Worm (Caenorhabditis elegans) whole organism, young adult: ENCODE results near the gene kbp-2.

Experiments
- B0019.2 ChIP-seq: fragments of 200-800 bp; sonication (Bioruptor generic); conservative IDR thresholded peaks from 2 replicates; pipeline ENCODE4 v1.3.6; 2022; ENCODE audit warnings: missing genetic modification reagents, missing genetic modification characterization, missing compliant biosample characterization
- B0261.1 ChIP-seq: sonication (generic microtip); optimal IDR thresholded peaks from 2 replicates; lab custom pipeline; 2016; ENCODE audit warnings: mild to moderate bottlenecking, missing genetic modification characterization, moderate library complexity, missing compliant biosample characterization
- F10E7.11 ChIP-seq: sonication (generic microtip); optimal IDR thresholded peaks from 2 replicates; lab custom pipeline; 2017; ENCODE audit warnings: mild to moderate bottlenecking, missing genetic modification characterization, moderate library complexity, missing compliant biosample characterization
- F33H1.4 ChIP-seq: fragments of 200-800 bp; sonication (Bioruptor generic); IDR thresholded peaks from 2 replicates; pipeline ENCODE4 v1.3.6; 2022; ENCODE audit warnings: missing genetic modification reagents, missing genetic modification characterization, missing compliant biosample characterization
- F49E8.2 ChIP-seq: sonication (generic microtip); optimal IDR thresholded peaks from 3 replicates; lab custom pipeline; 2017; ENCODE audit warnings: missing genetic modification characterization, mild to moderate bottlenecking, missing compliant biosample characterization, antibody characterized with exemption, moderate library complexity; ENCODE audit not compliant: insufficient read depth
- F52B5.7 ChIP-seq: sonication (generic microtip); optimal IDR thresholded peaks from 2 replicates; lab custom pipeline; 2016; ENCODE audit warnings: mild to moderate bottlenecking, missing genetic modification characterization, missing compliant biosample characterization
- Y53F4B.3 ChIP-seq: fragments of 200-800 bp; sonication (Bioruptor generic); IDR thresholded peaks from 2 replicates; pipeline ENCODE4 v1.3.6; 2022; ENCODE audit warnings: missing genetic modification reagents, missing genetic modification characterization, missing compliant biosample characterization
- Y53G8AR.9 ChIP-seq: fragments of 200-800 bp; sonication (Bioruptor generic); conservative IDR thresholded peaks from 2 replicates; pipeline ENCODE4 v1.3.6; 2022; ENCODE audit warnings: missing genetic modification reagents, missing genetic modification characterization, missing compliant biosample characterization
- Y67H2A.10 ChIP-seq: fragments of 200-800 bp; sonication (Bioruptor generic); conservative IDR thresholded peaks from 2 replicates; pipeline ENCODE4 v1.3.6; 2022; ENCODE audit warnings: missing genetic modification reagents, missing genetic modification characterization, missing compliant biosample characterization
- aptf-3 ChIP-seq: fragments of 200-800 bp; sonication (Bioruptor generic); IDR thresholded peaks from 2 replicates; pipeline ENCODE4 v1.3.6; 2022; ENCODE audit warnings: missing genetic modification characterization, missing compliant biosample characterization
- attf-3 ChIP-seq: fragments of 200-800 bp; sonication (Bioruptor generic); conservative IDR thresholded peaks from 2 replicates; pipeline ENCODE4 v1.3.6; 2022; ENCODE audit warnings: missing genetic modification reagents, missing genetic modification characterization, missing compliant biosample characterization
- attf-5 ChIP-seq: fragments of 200-800 bp; sonication (Bioruptor generic); optimal IDR thresholded peaks from 2 replicates; lab custom pipeline; 2018; ENCODE audit warnings: mild to moderate bottlenecking, missing genetic modification characterization, missing compliant biosample characterization
- attf-6 ChIP-seq: fragments of 200-800 bp; sonication (Bioruptor generic); IDR thresholded peaks from 2 replicates; pipeline ENCODE4 v1.3.6; 2022; ENCODE audit warnings: missing genetic modification reagents, missing genetic modification characterization, missing compliant biosample characterization
- bed-1 ChIP-seq: fragments of 200-800 bp; sonication (Bioruptor generic); IDR thresholded peaks from 2 replicates; pipeline ENCODE4 v1.3.6; 2022; ENCODE audit warnings: missing genetic modification reagents, missing genetic modification characterization, missing compliant biosample characterization
- cebp-2 ChIP-seq: fragments of 200-800 bp; sonication (Bioruptor generic); IDR thresholded peaks from 2 replicates; pipeline ENCODE4 v1.3.6; 2022; ENCODE audit warnings: missing genetic modification characterization, missing compliant biosample characterization
- ceh-40 ChIP-seq: fragments of 200-800 bp; sonication (Bioruptor generic); IDR thresholded peaks from 2 replicates; pipeline ENCODE4 v1.3.6; 2022; ENCODE audit warnings: missing genetic modification characterization, missing compliant biosample characterization
- chd-7 ChIP-seq: sonication (generic microtip); optimal IDR thresholded peaks from 2 replicates; lab custom pipeline; 2016; ENCODE audit warnings: mild to moderate bottlenecking, missing genetic modification characterization, moderate library complexity, missing compliant biosample characterization
- dpff-1 ChIP-seq: sonication (generic microtip); optimal IDR thresholded peaks from 2 replicates; lab custom pipeline; 2017; ENCODE audit warnings: mild to moderate bottlenecking, missing genetic modification characterization, missing compliant biosample characterization
- efl-1 ChIP-seq: fragments of 150-350 bp; optimal IDR thresholded peaks from 2 replicates; lab custom pipeline; 2014; ENCODE audit warnings: missing biosample characterization, missing genetic modification reagents, missing genetic modification characterization
- egl-18 ChIP-seq: fragments of 200-800 bp; sonication (Bioruptor generic); IDR thresholded peaks from 2 replicates; pipeline ENCODE4 v1.3.6; 2022; ENCODE audit warnings: missing genetic modification reagents, missing genetic modification characterization, missing compliant biosample characterization
- egl-44 ChIP-seq: fragments of 200-800 bp; sonication (Bioruptor generic); IDR thresholded peaks from 2 replicates; pipeline ENCODE4 v1.3.6; 2022; ENCODE audit warnings: missing genetic modification reagents, missing genetic modification characterization, missing compliant biosample characterization
- fkh-3 ChIP-seq: sonication (generic microtip); optimal IDR thresholded peaks from 2 replicates; lab custom pipeline; 2016; ENCODE audit warnings: mild to moderate bottlenecking, missing genetic modification characterization, missing compliant biosample characterization
- hsf-1 ChIP-seq: fragments of 200-800 bp; sonication (Bioruptor generic); IDR thresholded peaks from 2 replicates; pipeline ENCODE4 v1.3.6; 2022; ENCODE audit warnings: missing genetic modification reagents, missing genetic modification characterization, missing compliant biosample characterization
- let-526 ChIP-seq: fragments of 200-800 bp; sonication (Bioruptor generic); IDR thresholded peaks from 2 replicates; pipeline ENCODE4 v1.3.6; 2022; ENCODE audit warnings: missing genetic modification reagents, missing genetic modification characterization, missing compliant biosample characterization
- let-607 ChIP-seq, 2 experiments: fragments of 200-800 bp in 1 of 2; sonication (Bioruptor generic) in 1 of 2; sonication (generic microtip) in 1 of 2; optimal IDR thresholded peaks; 2 replicates each; lab custom pipeline; 2016 to 2018; ENCODE audit warnings: mild to moderate bottlenecking in 2 of 2, missing compliant biosample characterization in 2 of 2, missing genetic modification characterization in 2 of 2, moderate library complexity in 2 of 2, missing genotype in 1 of 2
- lin-26 ChIP-seq: fragments of 200-800 bp; sonication (Bioruptor generic); IDR thresholded peaks from 2 replicates; pipeline ENCODE4 v1.3.6; 2022; ENCODE audit warnings: missing genetic modification reagents, missing genetic modification characterization, missing compliant biosample characterization
- lin-54 ChIP-seq: fragments of 200-800 bp; sonication (Bioruptor generic); optimal IDR thresholded peaks from 2 replicates; lab custom pipeline; 2018; ENCODE audit warnings: mild to moderate bottlenecking, missing genetic modification characterization, missing compliant biosample characterization
- lir-1 ChIP-seq: fragments of 200-800 bp; sonication (Bioruptor generic); conservative IDR thresholded peaks from 2 replicates; pipeline ENCODE4 v1.3.6; 2022; ENCODE audit warnings: missing genetic modification reagents, missing genetic modification characterization, missing compliant biosample characterization
- lsl-1 ChIP-seq: fragments of 200-800 bp; sonication (Bioruptor generic); optimal IDR thresholded peaks from 2 replicates; lab custom pipeline; 2018; ENCODE audit warnings: mild to moderate bottlenecking, missing genetic modification characterization, moderate library complexity, missing compliant biosample characterization
- madf-10 ChIP-seq: sonication (generic microtip); optimal IDR thresholded peaks from 2 replicates; lab custom pipeline; 2016; ENCODE audit warnings: mild to moderate bottlenecking, missing genetic modification characterization, missing compliant biosample characterization
- mcd-1 ChIP-seq: fragments of 200-800 bp; sonication (Bioruptor generic); IDR thresholded peaks from 2 replicates; pipeline ENCODE4 v1.3.6; 2022; ENCODE audit warnings: missing genetic modification reagents, missing genetic modification characterization, missing compliant biosample characterization
- mxl-1 ChIP-seq: sonication (generic microtip); optimal IDR thresholded peaks from 2 replicates; lab custom pipeline; 2016; ENCODE audit warnings: missing genetic modification characterization, missing compliant biosample characterization
- nfyb-1 ChIP-seq: fragments of 200-800 bp; sonication (Bioruptor generic); IDR thresholded peaks from 2 replicates; pipeline ENCODE4 v1.3.6; 2022; ENCODE audit warnings: missing genetic modification reagents, missing genetic modification characterization, missing compliant biosample characterization
- nhr-80 ChIP-seq: sonication (generic microtip); optimal IDR thresholded peaks from 2 replicates; lab custom pipeline; 2016; ENCODE audit warnings: missing genetic modification characterization, missing compliant biosample characterization
- rec-8 ChIP-seq, 2 experiments: sonication (generic microtip); optimal IDR thresholded peaks; 2 replicates each; lab custom pipeline; 2016; ENCODE audit warnings: mild to moderate bottlenecking in 2 of 2, missing genetic modification characterization in 2 of 2, missing genetic modification reagents in 2 of 2, missing genotype in 2 of 2, missing biosample characterization in 1 of 2, missing compliant biosample characterization in 1 of 2, moderate library complexity in 1 of 2
- sea-2 ChIP-seq: fragments of 200-800 bp; sonication (Bioruptor generic); IDR thresholded peaks from 2 replicates; pipeline ENCODE4 v1.3.6; 2022; ENCODE audit warnings: missing genetic modification characterization, missing compliant biosample characterization
- snpc-1.1 ChIP-seq: sonication (generic microtip); optimal IDR thresholded peaks from 2 replicates; lab custom pipeline; 2017; ENCODE audit warnings: missing genetic modification characterization, mild to moderate bottlenecking, missing compliant biosample characterization, antibody characterized with exemption, moderate library complexity, missing genotype, missing genetic modification reagents; ENCODE audit not compliant: insufficient read depth
- sptf-2 ChIP-seq: fragments of 200-800 bp; sonication (Bioruptor generic); optimal IDR thresholded peaks from 2 replicates; lab custom pipeline; 2018; ENCODE audit warnings: mild to moderate bottlenecking, missing genetic modification characterization, missing compliant biosample characterization
- tbp1 ChIP-seq: fragments of 200-800 bp; sonication (Bioruptor generic); optimal IDR thresholded peaks from 2 replicates; lab custom pipeline; 2018; ENCODE audit warnings: mild to moderate bottlenecking, missing genetic modification characterization, missing compliant biosample characterization
- ztf-18 ChIP-seq: sonication (generic microtip); optimal IDR thresholded peaks from 2 replicates; lab custom pipeline; 2016; ENCODE audit warnings: missing genotype, mild to moderate bottlenecking, missing genetic modification characterization, missing compliant biosample characterization
- ztf-26 ChIP-seq: sonication (generic microtip); optimal IDR thresholded peaks from 2 replicates; lab custom pipeline; 2017; ENCODE audit warnings: missing genetic modification characterization, missing compliant biosample characterization

The kbp-2 gene

ce11 chrIII:4934896-4935628 lies 31.4 kb upstream of the kbp-2 start, which contains the start of gene mrps-18C:
mrps-18C (plus strand) TSS chrIII:4935578.
- TF ChIP-seq lin-54 (GFP tag; lab: Kevin White, UChicago), result no peak
- TF ChIP-seq F10E7.11, result no peak
- TF ChIP-seq efl-1, result peak; percentile 4
- TF ChIP-seq attf-3, result peak; percentile 92
- TF ChIP-seq let-607 (tag; optimal IDR thresholded peaks at IDR 0.05; lab: Kevin White, UChicago), result no peak
- TF ChIP-seq F49E8.2 (tag; lab: Kevin White, UChicago), result no peak
- TF ChIP-seq madf-10 (tag; lab: Kevin White, UChicago), result no peak

ce11 chrIII:4932203-4932699 lies 28.6 kb upstream of the kbp-2 start, which contains the start of the genes C26E6.12 and eri-9:
C26E6.12 (minus strand) TSS chrIII:4932253.
eri-9 (plus strand) TSS chrIII:4932450.
- TF ChIP-seq sea-2 (GFP tag; lab: Robert Waterston, UW), result no peak
- peak; percentile 66 for TF ChIP-seq lsl-1
- peak; percentile 56; the same call in 1 of the 2 replicates for TF ChIP-seq F33H1.4 (GFP tag; lab: Robert Waterston, UW)
- TF ChIP-seq nfyb-1 (GFP tag; lab: Robert Waterston, UW), result no peak
- TF ChIP-seq snpc-1.1 (tag; lab: Kevin White, UChicago), result no peak

- TF ChIP-seq F52B5.7, result no peak
- TF ChIP-seq mcd-1 (GFP tag; lab: Robert Waterston, UW), result peak; percentile 83
- TF ChIP-seq efl-1, result peak; percentile 92
- TF ChIP-seq ceh-40 (GFP tag; lab: Robert Waterston, UW), result peak; percentile 54; the same call in 1 of the 2 replicates
- TF ChIP-seq tbp1, result peak; percentile 48
- peak; percentile 52 to 80 for TF ChIP-seq rec-8 (tag; optimal IDR thresholded peaks at IDR 0.05; lab: Kevin White, UChicago)
- 0 out of 2 replicates have a peak, but pooled peaks have one; percentile 39 for TF ChIP-seq lin-26
- no peak for TF ChIP-seq mxl-1 (tag; lab: Kevin White, UChicago)
- peak; percentile 75 for TF ChIP-seq lsl-1
- TF ChIP-seq egl-18 (GFP tag; lab: Robert Waterston, UW), result no peak
- no peak for TF ChIP-seq ztf-26 (tag; lab: Kevin White, UChicago)
- TF ChIP-seq hsf-1 (GFP tag; lab: Robert Waterston, UW), result 0 out of 2 replicates have a peak, but pooled peaks have one; percentile 19
- TF ChIP-seq snpc-1.1 (tag; lab: Kevin White, UChicago), result peak; percentile 40
- peak; percentile 72 for TF ChIP-seq B0019.2
- TF ChIP-seq let-526 (GFP tag; lab: Robert Waterston, UW), result peak; percentile 86
- TF ChIP-seq fkh-3 (tag; lab: Kevin White, UChicago), result no peak
- TF ChIP-seq attf-5 (GFP tag; lab: Kevin White, UChicago), result peak; percentile 91
- peak; percentile 38 for TF ChIP-seq F10E7.11
- peak; percentile 76 for TF ChIP-seq F33H1.4 (GFP tag; lab: Robert Waterston, UW)
- TF ChIP-seq cebp-2 (GFP tag; lab: Robert Waterston, UW), result no peak
- no peak for TF ChIP-seq dpff-1 (tag; lab: Kevin White, UChicago)
- TF ChIP-seq aptf-3, result no peak
- no peak for TF ChIP-seq B0261.1
- peak; percentile 84 for TF ChIP-seq lir-1 (GFP tag; lab: Robert Waterston, UW)
- peak; percentile 51; the same call in 1 of the 2 replicates for TF ChIP-seq Y53G8AR.9 (GFP tag; lab: Robert Waterston, UW)
- 0 out of 2 replicates have a peak, but pooled peaks have one; percentile 79 for TF ChIP-seq bed-1
- TF ChIP-seq chd-7 (tag; lab: Kevin White, UChicago), result peak; percentile 19
- no peak for TF ChIP-seq Y53F4B.3 (GFP tag; lab: Robert Waterston, UW)
- TF ChIP-seq sptf-2, result peak; percentile 84
- TF ChIP-seq ztf-18, result peak; percentile 74
- peak; percentile 55 for TF ChIP-seq madf-10 (tag; lab: Kevin White, UChicago)
- TF ChIP-seq egl-44 (GFP tag; lab: Robert Waterston, UW), result peak; percentile 69; the same call in 1 of the 2 replicates
- peak; percentile 29; the same call in 1 of the 2 replicates for TF ChIP-seq attf-6 (GFP tag; lab: Robert Waterston, UW)
- peak; percentile 45; the same call in 1 of the 2 replicates for TF ChIP-seq Y67H2A.10 (GFP tag; lab: Robert Waterston, UW)
- TF ChIP-seq nhr-80 (tag; lab: Kevin White, UChicago), result peak; percentile 30
Measured at ce11 chrIII:4930154-4930679, 26.5 kb upstream of the kbp-2 start, which contains the start of gene set-2. set-2 (minus strand) TSS chrIII:4930204.
